Worm (Caenorhabditis elegans) whole organism, late embryonic: ENCODE results near the gene srx-44.
"Not testable (repeated sequence)": the region's sequence is repeated elsewhere in the genome, so short reads cannot be mapped to it uniquely, and the experiment has no call there.

Experiments used
- F13H6.1 ChIP-seq: sonication (generic microtip); optimal IDR thresholded peaks from 2 replicates; lab custom pipeline; 2016; ENCODE audit warnings: missing genetic modification characterization, missing compliant biosample characterization
- ama-1 ChIP-seq: fragments of 150-350 bp; optimal IDR thresholded peaks from 2 replicates; lab custom pipeline; 2014
- gmeb-2 ChIP-seq: sonication (generic microtip); optimal IDR thresholded peaks from 2 replicates; lab custom pipeline; 2016; ENCODE audit warnings: missing genetic modification characterization, inconsistent platforms, missing compliant biosample characterization
- hlh-30 ChIP-seq: sonication (generic microtip); optimal IDR thresholded peaks from 2 replicates; lab custom pipeline; 2017; ENCODE audit warnings: antibody characterized with exemption, missing genetic modification characterization, missing compliant biosample characterization; ENCODE audit not compliant: insufficient read depth
- lin-11 ChIP-seq: fragments of 200-800 bp; sonication (Bioruptor generic); optimal IDR thresholded peaks from 2 replicates; lab custom pipeline; 2018; ENCODE audit warnings: mild to moderate bottlenecking, missing genetic modification characterization, missing compliant biosample characterization
- pha-4 ChIP-seq: fragments of 150-350 bp; optimal IDR thresholded peaks from 2 replicates; lab custom pipeline; 2018; ENCODE audit warnings: missing biosample characterization, missing genetic modification reagents, missing genetic modification characterization
- pqm-1 ChIP-seq: sonication (generic microtip); optimal IDR thresholded peaks from 2 replicates; lab custom pipeline; 2016; ENCODE audit warnings: missing genetic modification characterization, missing compliant biosample characterization
- zip-5 ChIP-seq: sonication (generic microtip); optimal IDR thresholded peaks from 2 replicates; lab custom pipeline; 2016; ENCODE audit warnings: missing genetic modification characterization, missing compliant biosample characterization

DNA sequence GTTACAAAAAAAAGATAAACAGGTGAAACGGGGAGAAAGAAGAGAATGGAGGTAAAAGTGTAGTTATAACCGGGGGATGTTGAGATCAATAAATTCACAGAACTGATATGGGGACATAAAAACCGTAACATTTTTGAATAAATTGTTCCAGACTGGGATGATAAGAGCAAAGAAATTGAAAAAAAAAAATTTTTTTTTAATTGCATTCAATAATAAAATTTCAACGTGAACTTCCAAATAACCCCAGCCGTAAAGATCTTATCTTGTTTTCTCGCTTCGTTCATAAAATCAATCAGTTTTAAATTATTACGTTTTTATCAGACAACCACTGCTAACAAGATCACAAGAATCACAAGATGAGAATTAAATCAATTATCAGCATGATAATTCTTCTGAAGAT is 28.3 kb upstream of the srx-44 start, which contains the start of gene C06C6.7:
- not testable (repeated sequence) for TF ChIP-seq F13H6.1 (tag; lab: Kevin White, UChicago); hlh-30 (tag; lab: Kevin White, UChicago); zip-5 (tag; lab: Kevin White, UChicago); ama-1 (lab: Kevin White, UChicago); gmeb-2 (tag; lab: Kevin White, UChicago); pqm-1 (tag; lab: Kevin White, UChicago); pha-4; lin-11 (tag; lab: Kevin White, UChicago)
